Worm (Caenorhabditis elegans) whole organism, late embryonic: ENCODE results near the gene R10E4.3.

Experiments
- C38D4.7 ChIP-seq: fragments of 200-800 bp; sonication (Bioruptor generic); optimal IDR thresholded peaks from 2 replicates; lab custom pipeline; 2018; ENCODE audit warnings: mild to moderate bottlenecking, missing genetic modification characterization, moderate library complexity, missing compliant biosample characterization
- F13H6.1 ChIP-seq: sonication (generic microtip); optimal IDR thresholded peaks from 2 replicates; lab custom pipeline; 2016; ENCODE audit warnings: missing genetic modification characterization, missing compliant biosample characterization
- ceh-14 ChIP-seq: sonication (generic microtip); optimal IDR thresholded peaks from 2 replicates; lab custom pipeline; 2016; ENCODE audit warnings: missing genotype, missing genetic modification characterization, missing compliant biosample characterization
- ceh-19 ChIP-seq: fragments of 200-800 bp; sonication (Bioruptor generic); optimal IDR thresholded peaks from 2 replicates; lab custom pipeline; 2018; ENCODE audit warnings: mild to moderate bottlenecking, missing genetic modification characterization, missing compliant biosample characterization
- hlh-13 ChIP-seq: fragments of 200-800 bp; sonication (Bioruptor generic); optimal IDR thresholded peaks from 2 replicates; lab custom pipeline; 2018; ENCODE audit warnings: mild to moderate bottlenecking, missing genetic modification characterization, missing compliant biosample characterization
- hlh-15 ChIP-seq: sonication (generic microtip); optimal IDR thresholded peaks from 2 replicates; lab custom pipeline; 2016; ENCODE audit warnings: missing genetic modification characterization, missing compliant biosample characterization
- hlh-30 ChIP-seq: sonication (generic microtip); optimal IDR thresholded peaks from 2 replicates; lab custom pipeline; 2017; ENCODE audit warnings: antibody characterized with exemption, missing genetic modification characterization, missing compliant biosample characterization; ENCODE audit not compliant: insufficient read depth
- unc-86 ChIP-seq: sonication (generic microtip); optimal IDR thresholded peaks from 2 replicates; lab custom pipeline; 2016; ENCODE audit warnings: missing genetic modification characterization, missing compliant biosample characterization

- TF ChIP-seq ceh-19 (GFP tag; lab: Kevin White, UChicago) (no peak), hlh-13 (no peak), hlh-15 (tag; lab: Kevin White, UChicago) (no peak), ceh-14 (tag; lab: Kevin White, UChicago) (no peak), unc-86 (tag; lab: Kevin White, UChicago) (no peak), hlh-30 (tag; lab: Kevin White, UChicago) (no peak), C38D4.7 (GFP tag; lab: Kevin White, UChicago) (no peak), F13H6.1 (no peak)
These were observed 29.4 kb downstream of the R10E4.3 start for ce11 chrIII:4257896-4258295.
